Worm (Caenorhabditis elegans): Measurements from ENCODE around the gene T07C4.12.

T07C4.12 gene

ce11 chrIII:10335086-10335485 is 2.6 kb upstream of the T07C4.12 start, which contains the start of gene ced-9:
Gene ced-9 (plus strand): TSS chrIII:10335172.
- no peak for TF ChIP-seq T07F8.4 (tag; optimal IDR thresholded peaks at IDR 0.05)
- TF ChIP-seq hrde-1 (tag; optimal IDR thresholded peaks at IDR 0.05; ENCODE audit: borderline replicate concordance) = no peak
- TF ChIP-seq tbx-9 (tag; optimal IDR thresholded peaks at IDR 0.05; ENCODE audit: borderline replicate concordance) = peak; percentile 93
- no peak for TF ChIP-seq F10E7.11 (tag; optimal IDR thresholded peaks at IDR 0.05)
- TF ChIP-seq K12H6.12 (tag; optimal IDR thresholded peaks at IDR 0.05) = no peak
- no peak for TF ChIP-seq C17E4.6 (GFP tag; IDR thresholded peaks at IDR 0.05)
- no peak for TF ChIP-seq ztf-26 (tag; optimal IDR thresholded peaks at IDR 0.05)
- TF ChIP-seq snpc-1.1 (tag; optimal IDR thresholded peaks at IDR 0.05; ENCODE audit: insufficient read depth) = no peak

DNA sequence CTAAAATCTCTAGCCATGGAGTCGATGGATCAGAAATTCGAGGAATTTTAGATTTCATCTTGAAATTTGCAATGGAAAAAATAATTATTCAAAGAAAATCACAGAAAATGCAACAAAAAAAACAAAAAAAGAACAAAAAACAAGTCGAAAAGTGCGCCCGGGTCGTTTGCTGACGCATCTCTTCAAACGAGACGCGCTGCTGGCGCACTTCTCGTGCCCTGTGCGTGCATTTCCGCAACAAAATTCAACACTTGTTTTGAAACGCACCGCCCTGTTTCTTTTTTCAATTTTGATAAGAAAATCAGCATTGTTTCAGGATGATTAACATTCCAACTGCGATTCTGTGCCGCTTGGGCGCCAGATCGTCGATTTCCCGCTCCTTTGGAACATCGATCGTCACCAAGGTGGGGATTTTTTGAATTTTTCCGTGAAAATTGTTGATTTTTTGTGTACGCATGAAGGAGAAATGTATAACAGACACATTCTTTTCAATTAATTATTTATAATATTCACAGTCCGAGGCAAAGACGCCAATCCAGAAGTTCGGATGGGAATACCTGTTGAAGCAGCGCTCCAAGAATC is 1.6 kb upstream of the T07C4.12 start, which contains the start of the genes jmjd-4 and mev-1:
Gene jmjd-4, minus strand, starts transcription at position 58 of the 582 bp plus-strand sequence.
Gene mev-1, plus strand, starts transcription at position 317 of the 582 bp plus-strand sequence.
- TF ChIP-seq egl-44 (GFP tag; IDR thresholded peaks at IDR 0.05) = peak; percentile 66; the same call in 1 of the 2 replicates
- no peak for TF ChIP-seq egrh-3 (GFP tag; IDR thresholded peaks at IDR 0.05)
- peak; percentile 98 for TF ChIP-seq ztf-18 (tag; optimal IDR thresholded peaks at IDR 0.05)
- peak; percentile 61 for TF ChIP-seq ceh-27 (GFP tag; optimal IDR thresholded peaks at IDR 0.05)
- peak; percentile 76 for TF ChIP-seq F33H1.4 (GFP tag; IDR thresholded peaks at IDR 0.05)
- TF ChIP-seq ceh-58 (GFP tag; IDR thresholded peaks at IDR 0.05) = no peak
- peak; percentile 84 for TF ChIP-seq nhr-80 (tag; optimal IDR thresholded peaks at IDR 0.05)
- no peak for TF ChIP-seq sdz-38 (tag; optimal IDR thresholded peaks at IDR 0.05)
- TF ChIP-seq cebp-1 (GFP tag; IDR thresholded peaks at IDR 0.05) = 0 out of 2 replicates have a peak, but pooled peaks have one; percentile 32
- peak; percentile 89 for TF ChIP-seq cebp-1 (tag; optimal IDR thresholded peaks at IDR 0.05)
- TF ChIP-seq ZK185.1 (tag; optimal IDR thresholded peaks at IDR 0.05; ENCODE audit: poor library complexity, severe bottlenecking) = peak; percentile 51
- TF ChIP-seq hlh-26 (GFP tag; conservative IDR thresholded peaks at IDR 0.05) = no peak
- TF ChIP-seq Y53F4B.3 (GFP tag; IDR thresholded peaks at IDR 0.05) = no peak
- TF ChIP-seq aptf-2 (GFP tag; conservative IDR thresholded peaks at IDR 0.05) = no peak
- TF ChIP-seq ceh-91 (GFP tag; IDR thresholded peaks at IDR 0.05) = peak; percentile 53
- peak; percentile 91 for TF ChIP-seq Y53G8AR.9 (GFP tag; conservative IDR thresholded peaks at IDR 0.05)
- TF ChIP-seq repo-1 (tag; optimal IDR thresholded peaks at IDR 0.05) = peak; percentile 77
- peak; percentile 90 for TF ChIP-seq K11D2.4 (GFP tag; IDR thresholded peaks at IDR 0.05)
- TF ChIP-seq ceh-79 (tag; optimal IDR thresholded peaks at IDR 0.05) = peak; percentile 52
- TF ChIP-seq K12H6.12 (tag; optimal IDR thresholded peaks at IDR 0.05) = peak; percentile 55
- TF ChIP-seq snpc-1.1 (tag; optimal IDR thresholded peaks at IDR 0.05; ENCODE audit: insufficient read depth) = no peak
- no peak for TF ChIP-seq F57C9.4 (tag; optimal IDR thresholded peaks at IDR 0.05)
- TF ChIP-seq tlf-1 (GFP tag; optimal IDR thresholded peaks at IDR 0.05) = peak; percentile 82
- TF ChIP-seq ztf-25 (GFP tag; IDR thresholded peaks at IDR 0.05) = no peak
- no peak for TF ChIP-seq nhr-90 (tag; optimal IDR thresholded peaks at IDR 0.05)
- TF ChIP-seq sea-2 (GFP tag; IDR thresholded peaks at IDR 0.05) = no peak
- peak; percentile 84 for TF ChIP-seq nfyb-1 (GFP tag; IDR thresholded peaks at IDR 0.05)
- TF ChIP-seq nfya-1 (tag; optimal IDR thresholded peaks at IDR 0.05; ENCODE audit: borderline replicate concordance, insufficient read depth) = no peak
- no peak for TF ChIP-seq T26A5.8 (tag; optimal IDR thresholded peaks at IDR 0.05)
- peak; percentile 87 for TF ChIP-seq madf-6 (GFP tag; IDR thresholded peaks at IDR 0.05)
- TF ChIP-seq ceh-100 (GFP tag; IDR thresholded peaks at IDR 0.05) = peak; percentile 78
- TF ChIP-seq let-607 (tag; optimal IDR thresholded peaks at IDR 0.05) = peak; percentile 58 to 75
- TF ChIP-seq B0019.2 (GFP tag; conservative IDR thresholded peaks at IDR 0.05) = no peak
- TF ChIP-seq madf-10 (tag; optimal IDR thresholded peaks at IDR 0.05) = peak; percentile 3
- TF ChIP-seq F39B2.1 (GFP tag; IDR thresholded peaks at IDR 0.05) = no peak
- TF ChIP-seq dpff-1 (tag; optimal IDR thresholded peaks at IDR 0.05) = no peak
- TF ChIP-seq attf-3 (GFP tag; conservative IDR thresholded peaks at IDR 0.05) = no peak
- peak; percentile 76 for TF ChIP-seq xnd-1 (tag; optimal IDR thresholded peaks at IDR 0.05)
- TF ChIP-seq unc-62 (GFP tag; optimal IDR thresholded peaks at IDR 0.05) = no peak
- no peak for TF ChIP-seq F52B5.7 (tag; optimal IDR thresholded peaks at IDR 0.05)
- TF ChIP-seq mxl-1 (tag; optimal IDR thresholded peaks at IDR 0.05) = no peak
